Worm (Caenorhabditis elegans) whole organism, mixed stage, embryonic: ENCODE measurements around the gene ZK512.8.
A peak's percentile ranks its signal among the peaks of the same experiment; 100 is the strongest.

Experiments
- M03D4.4 ChIP-seq: sonication (generic microtip); optimal IDR thresholded peaks from 2 replicates; lab custom pipeline; 2017; ENCODE audit warnings: mild to moderate bottlenecking, missing genetic modification characterization, missing compliant biosample characterization
- bed-3 ChIP-seq: fragments of 200-800 bp; sonication (Bioruptor generic); optimal IDR thresholded peaks from 3 replicates; lab custom pipeline; 2018; ENCODE audit warnings: mild to moderate bottlenecking, missing genetic modification characterization, moderate library complexity, missing compliant biosample characterization
- blmp-1 ChIP-seq: fragments of 150-350 bp; optimal IDR thresholded peaks from 2 replicates; lab custom pipeline; 2014; ENCODE audit warnings: missing biosample characterization, missing genetic modification characterization
- ceh-39 ChIP-seq: fragments of 150-350 bp; optimal IDR thresholded peaks from 2 replicates; lab custom pipeline; 2014; ENCODE audit warnings: missing biosample characterization, missing genetic modification characterization
- ceh-43 ChIP-seq: fragments of 200-800 bp; sonication (Bioruptor generic); optimal IDR thresholded peaks from 2 replicates; lab custom pipeline; 2018; ENCODE audit warnings: mild to moderate bottlenecking, missing genetic modification characterization, moderate library complexity, missing compliant biosample characterization
- ceh-83 ChIP-seq: fragments of 200-800 bp; sonication (Bioruptor generic); optimal IDR thresholded peaks from 2 replicates; lab custom pipeline; 2018; ENCODE audit warnings: mild to moderate bottlenecking, missing genetic modification characterization, missing compliant biosample characterization
- ces-1 ChIP-seq: fragments of 150-350 bp; optimal IDR thresholded peaks from 2 replicates; lab custom pipeline; 2014; ENCODE audit warnings: missing biosample characterization, missing genetic modification reagents, missing genetic modification characterization
- cnd-1 ChIP-seq: fragments of 200-800 bp; sonication (Bioruptor generic); optimal IDR thresholded peaks from 2 replicates; lab custom pipeline; 2018; ENCODE audit warnings: mild to moderate bottlenecking, missing genetic modification characterization, missing compliant biosample characterization
- drap-1 ChIP-seq: fragments of 200-800 bp; sonication (Bioruptor generic); optimal IDR thresholded peaks from 3 replicates; lab custom pipeline; 2018; ENCODE audit warnings: mild to moderate bottlenecking, missing genetic modification characterization, missing compliant biosample characterization
- elt-1 ChIP-seq: sonication (generic microtip); optimal IDR thresholded peaks from 2 replicates; lab custom pipeline; 2017; ENCODE audit warnings: missing genetic modification characterization, mild to moderate bottlenecking, missing compliant biosample characterization, antibody characterized with exemption, moderate library complexity, borderline replicate concordance; ENCODE audit not compliant: insufficient read depth
- elt-3 ChIP-seq: fragments of 150-350 bp; optimal IDR thresholded peaks from 2 replicates; lab custom pipeline; 2014; ENCODE audit warnings: missing biosample characterization, missing genetic modification characterization
- flh-1 ChIP-seq: fragments of 200-800 bp; sonication (Bioruptor generic); optimal IDR thresholded peaks from 2 replicates; lab custom pipeline; 2018; ENCODE audit warnings: mild to moderate bottlenecking, missing genetic modification characterization, moderate library complexity, missing compliant biosample characterization
- ham-2 ChIP-seq: fragments of 200-800 bp; sonication (Bioruptor generic); optimal IDR thresholded peaks from 2 replicates; lab custom pipeline; 2018; ENCODE audit warnings: mild to moderate bottlenecking, missing genetic modification characterization, missing compliant biosample characterization
- hlh-1 ChIP-seq: fragments of 150-350 bp; optimal IDR thresholded peaks from 2 replicates; lab custom pipeline; 2014; ENCODE audit warnings: missing biosample characterization, missing genetic modification reagents, missing genetic modification characterization
- lin-13 ChIP-seq: fragments of 150-350 bp; optimal IDR thresholded peaks from 2 replicates; lab custom pipeline; 2014; ENCODE audit warnings: missing biosample characterization, missing genetic modification characterization
- lin-32 ChIP-seq: fragments of 200-800 bp; sonication (Bioruptor generic); optimal IDR thresholded peaks from 2 replicates; lab custom pipeline; 2018; ENCODE audit warnings: mild to moderate bottlenecking, missing genetic modification characterization, missing compliant biosample characterization
- lsy-2 ChIP-seq: fragments of 150-350 bp; optimal IDR thresholded peaks from 2 replicates; lab custom pipeline; 2014; ENCODE audit warnings: missing biosample characterization, missing genetic modification characterization
- mab-5 ChIP-seq: fragments of 150-350 bp; optimal IDR thresholded peaks from 2 replicates; lab custom pipeline; 2014; ENCODE audit warnings: missing biosample characterization, missing genetic modification characterization
- mep-1 ChIP-seq: fragments of 150-350 bp; optimal IDR thresholded peaks from 2 replicates; lab custom pipeline; 2017; ENCODE audit warnings: missing biosample characterization, missing genetic modification reagents, missing genetic modification characterization, inconsistent platforms
- mls-2 ChIP-seq: sonication (generic microtip); optimal IDR thresholded peaks from 2 replicates; lab custom pipeline; 2016; ENCODE audit warnings: mild to moderate bottlenecking, missing genetic modification characterization, moderate library complexity, missing compliant biosample characterization
- nhr-12 ChIP-seq: fragments of 150-350 bp; optimal IDR thresholded peaks from 2 replicates; lab custom pipeline; 2014; ENCODE audit warnings: missing biosample characterization, missing genetic modification characterization
- nhr-2 ChIP-seq: fragments of 150-350 bp; optimal IDR thresholded peaks from 2 replicates; lab custom pipeline; 2014; ENCODE audit warnings: missing biosample characterization, missing genetic modification characterization
- nhr-28 ChIP-seq: fragments of 150-350 bp; optimal IDR thresholded peaks from 2 replicates; lab custom pipeline; 2014; ENCODE audit warnings: missing biosample characterization, missing genetic modification characterization
- nhr-76 ChIP-seq: sonication (generic microtip); optimal IDR thresholded peaks from 2 replicates; lab custom pipeline; 2017; ENCODE audit warnings: missing biosample characterization, missing genetic modification characterization
- pha-4 ChIP-seq: fragments of 150-350 bp; optimal IDR thresholded peaks from 2 replicates; lab custom pipeline; 2018; ENCODE audit warnings: missing biosample characterization, missing genetic modification reagents, missing genetic modification characterization
- sem-2 ChIP-seq: fragments of 200-800 bp; sonication (Bioruptor generic); optimal IDR thresholded peaks from 2 replicates; lab custom pipeline; 2018; ENCODE audit warnings: mild to moderate bottlenecking, missing genetic modification characterization, missing compliant biosample characterization
- tbx-8 ChIP-seq: fragments of 200-800 bp; sonication (Bioruptor generic); optimal IDR thresholded peaks from 2 replicates; lab custom pipeline; 2018; ENCODE audit warnings: mild to moderate bottlenecking, missing genetic modification characterization, moderate library complexity, missing compliant biosample characterization
- unc-120 ChIP-seq: sonication (generic microtip); optimal IDR thresholded peaks from 2 replicates; lab custom pipeline; 2017; ENCODE audit warnings: missing genetic modification characterization, missing compliant biosample characterization; ENCODE audit not compliant: poor library complexity, severe bottlenecking
- unc-39 ChIP-seq: fragments of 150-350 bp; optimal IDR thresholded peaks from 2 replicates; lab custom pipeline; 2014; ENCODE audit warnings: missing biosample characterization, missing genetic modification characterization
- unc-62 ChIP-seq: fragments of 150-350 bp; optimal IDR thresholded peaks from 2 replicates; lab custom pipeline; 2014; ENCODE audit warnings: missing biosample characterization, missing genetic modification reagents, missing genetic modification characterization
- zip-8 ChIP-seq: fragments of 150-350 bp; optimal IDR thresholded peaks from 2 replicates; lab custom pipeline; 2014; ENCODE audit warnings: missing biosample characterization, missing genetic modification characterization

ZK512.8 gene

ce11 chrIII:9118921-9119606 lies 26.8 kb upstream of the ZK512.8 start, which contains the start of gene ced-11:
Gene ced-11 (plus strand): TSS chrIII:9119556.
- TF ChIP-seq ceh-39 (tag; lab: Kevin White, UChicago) (no peak), ham-2 (GFP tag; lab: Kevin White, UChicago) (no peak), lsy-2 (tag; lab: Kevin White, UChicago) (no peak), ceh-83 (GFP tag; lab: Kevin White, UChicago) (no peak), flh-1 (GFP tag; lab: Kevin White, UChicago) (no peak), nhr-12 (tag; lab: Kevin White, UChicago) (no peak), M03D4.4 (tag; lab: Kevin White, UChicago) (no peak), tbx-8 (GFP tag; lab: Kevin White, UChicago) (no peak), cnd-1 (tag; lab: Kevin White, UChicago) (no peak), elt-3 (tag; lab: Kevin White, UChicago) (no peak), lin-32 (GFP tag; lab: Kevin White, UChicago) (no peak), pha-4 (tag; lab: Kevin White, UChicago) (no peak), mab-5 (tag; lab: Kevin White, UChicago) (no peak), unc-62 (GFP tag; lab: Kevin White, UChicago) (no peak), elt-1 (tag; lab: Kevin White, UChicago) (no peak), drap-1 (GFP tag; lab: Kevin White, UChicago) (no peak), ces-1 (GFP tag; lab: Kevin White, UChicago) (no peak), hlh-1 (no peak)

ce11 chrIII:9125789-9126304 lies 20.0 kb upstream of the ZK512.8 start, which contains the start of gene sec-16A.1:
Gene sec-16A.1 (plus strand): TSS chrIII:9125839.
- no peak for TF ChIP-seq unc-39 (tag; lab: Kevin White, UChicago)
- no peak for TF ChIP-seq lin-13 (tag; lab: Kevin White, UChicago)
- TF ChIP-seq lsy-2 (tag; lab: Kevin White, UChicago), result peak; percentile 8
- TF ChIP-seq nhr-2 (tag; lab: Kevin White, UChicago), result peak; percentile 65
- TF ChIP-seq hlh-1, result no peak
- no peak for TF ChIP-seq unc-62 (GFP tag; lab: Kevin White, UChicago)
- TF ChIP-seq nhr-76 (tag; lab: Kevin White, UChicago), result no peak
- no peak for TF ChIP-seq zip-8 (tag; lab: Kevin White, UChicago)
- TF ChIP-seq mep-1 (tag; lab: Kevin White, UChicago), result no peak
- no peak for TF ChIP-seq ceh-43 (GFP tag; lab: Kevin White, UChicago)
- no peak for TF ChIP-seq blmp-1 (tag; lab: Kevin White, UChicago)
- no peak for TF ChIP-seq bed-3 (GFP tag; lab: Kevin White, UChicago)

ce11 chrIII:9130588-9130987 lies 15.3 kb upstream of the ZK512.8 start, which contains the start of gene ZK512.10:
Gene ZK512.10 (plus strand): TSS chrIII:9130888.
- no peak for TF ChIP-seq M03D4.4 (tag; lab: Kevin White, UChicago)
- no peak for TF ChIP-seq elt-3 (tag; lab: Kevin White, UChicago)
- no peak for TF ChIP-seq bed-3 (GFP tag; lab: Kevin White, UChicago)

ce11 chrIII:9136587-9136986 lies 9.3 kb upstream of the ZK512.8 start, which contains the start of gene eat-4:
Gene eat-4 (plus strand): TSS chrIII:9136887.
- TF ChIP-seq mls-2, result no peak
- TF ChIP-seq unc-62 (GFP tag; lab: Kevin White, UChicago), result no peak
- no peak for TF ChIP-seq elt-3 (tag; lab: Kevin White, UChicago)
- TF ChIP-seq nhr-28, result no peak
- no peak for TF ChIP-seq lsy-2 (tag; lab: Kevin White, UChicago)
- TF ChIP-seq hlh-1, result no peak
- no peak for TF ChIP-seq lin-32 (GFP tag; lab: Kevin White, UChicago)
- TF ChIP-seq ceh-83 (GFP tag; lab: Kevin White, UChicago), result no peak
- TF ChIP-seq nhr-12 (tag; lab: Kevin White, UChicago), result no peak

ce11 chrIII:9138601-9139000 lies 7.3 kb upstream of the ZK512.8 start, which contains the start of gene ZK512.7:
Gene ZK512.7 (minus strand): TSS chrIII:9138701.
- TF ChIP-seq mls-2 (no peak), nhr-12 (tag; lab: Kevin White, UChicago) (no peak), lin-32 (GFP tag; lab: Kevin White, UChicago) (no peak), lin-13 (tag; lab: Kevin White, UChicago) (no peak), ceh-43 (GFP tag; lab: Kevin White, UChicago) (no peak), nhr-76 (tag; lab: Kevin White, UChicago) (no peak), flh-1 (GFP tag; lab: Kevin White, UChicago) (no peak), unc-120 (no peak), ceh-39 (tag; lab: Kevin White, UChicago) (no peak), lsy-2 (tag; lab: Kevin White, UChicago) (no peak), pha-4 (tag; lab: Kevin White, UChicago) (no peak), sem-2 (no peak), elt-1 (tag; lab: Kevin White, UChicago) (no peak), cnd-1 (tag; lab: Kevin White, UChicago) (no peak)
